Fruit fly (Drosophila melanogaster): ENCODE results near the gene CG32485.

dm6 chr3L:3096073-3096725, 46.1 kb downstream of the CG32485 start:
- TF ChIP-seq usp (GFP tag; optimal IDR thresholded peaks at IDR 0.05): no peak
- no peak for TF ChIP-seq pan (optimal IDR thresholded peaks at IDR 0.05)

Measured in whole organism.